Fruit fly (Drosophila melanogaster) whole organism, prepupa: Measurements from ENCODE around the gene PGAP2.

ENCODE experiments used
- CG10631 ChIP-seq: fragments of 200-800 bp; sonication (Bioruptor generic); optimal IDR thresholded peaks from 2 replicates; lab custom pipeline; 2016; ENCODE audit warnings: missing biosample characterization, missing genetic modification characterization
- CG10669 ChIP-seq: fragments of 200-800 bp; sonication (Bioruptor generic); optimal IDR thresholded peaks from 3 replicates; lab custom pipeline; 2018; ENCODE audit warnings: missing biosample characterization, mild to moderate bottlenecking, missing genetic modification characterization, moderate library complexity
- CG11294 ChIP-seq: fragments of 200-800 bp; sonication (Bioruptor generic); IDR thresholded peaks from 2 replicates; pipeline ENCODE4 v1.3.6; 2022; ENCODE audit warnings: missing biosample characterization, missing genetic modification characterization
- CG11902 ChIP-seq: fragments of 200-800 bp; sonication (Bioruptor generic); optimal IDR thresholded peaks from 3 replicates; lab custom pipeline; 2016; ENCODE audit warnings: missing biosample characterization, missing genetic modification characterization
- CG15336 ChIP-seq: fragments of 200-800 bp; sonication (Bioruptor generic); IDR thresholded peaks from 2 replicates; pipeline ENCODE4 v1.3.6; 2022; ENCODE audit warnings: missing biosample characterization, missing genetic modification characterization
- CG1621 ChIP-seq: fragments of 200-800 bp; sonication (Bioruptor generic); optimal IDR thresholded peaks from 3 replicates; lab custom pipeline; 2018; ENCODE audit warnings: missing biosample characterization, mild to moderate bottlenecking, missing genetic modification characterization
- CG16779 ChIP-seq: fragments of 200-800 bp; sonication (Bioruptor generic); optimal IDR thresholded peaks from 3 replicates; lab custom pipeline; 2017; ENCODE audit warnings: missing biosample characterization, mild to moderate bottlenecking, missing genetic modification characterization
- CG3032 ChIP-seq: fragments of 200-800 bp; optimal IDR thresholded peaks from 2 replicates; lab custom pipeline; 2019; ENCODE audit warnings: missing biosample characterization, mild to moderate bottlenecking, missing genetic modification characterization, moderate library complexity
- CG31627 ChIP-seq: fragments of 200-800 bp; sonication (Bioruptor generic); optimal IDR thresholded peaks from 3 replicates; lab custom pipeline; 2016; ENCODE audit warnings: missing biosample characterization, missing genetic modification characterization
- CG3919 ChIP-seq: fragments of 200-800 bp; sonication (Bioruptor generic); optimal IDR thresholded peaks from 3 replicates; lab custom pipeline; 2016; ENCODE audit warnings: missing biosample characterization, missing genetic modification characterization
- CG4318 ChIP-seq: fragments of 200-800 bp; sonication (Bioruptor generic); optimal IDR thresholded peaks from 3 replicates; lab custom pipeline; 2017; ENCODE audit warnings: missing biosample characterization, mild to moderate bottlenecking, missing genetic modification characterization
- CG6276 ChIP-seq: fragments of 200-800 bp; sonication (Bioruptor generic); optimal IDR thresholded peaks from 2 replicates; lab custom pipeline; 2017; ENCODE audit warnings: missing biosample characterization, mild to moderate bottlenecking, missing genetic modification characterization
- CG6792 ChIP-seq: fragments of 200-800 bp; sonication (Bioruptor generic); optimal IDR thresholded peaks from 3 replicates; lab custom pipeline; 2016; ENCODE audit warnings: missing biosample characterization, missing genetic modification characterization
- CG6854 ChIP-seq: fragments of 200-800 bp; sonication (Bioruptor generic); optimal IDR thresholded peaks from 2 replicates; lab custom pipeline; 2017; ENCODE audit warnings: missing biosample characterization, mild to moderate bottlenecking, missing genetic modification characterization
- CG7368 ChIP-seq: fragments of 200-800 bp; sonication (Bioruptor generic); optimal IDR thresholded peaks from 3 replicates; lab custom pipeline; 2016; ENCODE audit warnings: missing biosample characterization, missing genetic modification characterization
- CG8119 ChIP-seq: fragments of 200-800 bp; sonication (Bioruptor generic); IDR thresholded peaks from 3 replicates; pipeline ENCODE4 v1.3.6; 2022; ENCODE audit warnings: missing biosample characterization, missing genetic modification characterization
- CG8319 ChIP-seq: fragments of 200-800 bp; sonication (Bioruptor generic); optimal IDR thresholded peaks from 3 replicates; lab custom pipeline; 2016; ENCODE audit warnings: missing biosample characterization, missing genetic modification characterization
- CG9139 ChIP-seq: fragments of 200-800 bp; sonication (Bioruptor generic); optimal IDR thresholded peaks from 3 replicates; lab custom pipeline; 2017; ENCODE audit warnings: missing biosample characterization, mild to moderate bottlenecking, missing genetic modification characterization
- Eip75B ChIP-seq: fragments of 200-800 bp; sonication (Bioruptor generic); optimal IDR thresholded peaks from 3 replicates; lab custom pipeline; 2016; ENCODE audit warnings: missing biosample characterization, missing genetic modification characterization
- Eip78C ChIP-seq: fragments of 200-800 bp; sonication (Bioruptor generic); peaks from one replicate; lab custom pipeline; 2016; ENCODE audit warnings: missing biosample characterization, missing genetic modification characterization
- Eip93F ChIP-seq: fragments of 200-800 bp; sonication (Bioruptor generic); optimal IDR thresholded peaks from 2 replicates; lab custom pipeline; 2016; ENCODE audit warnings: missing biosample characterization, mild to moderate bottlenecking, missing genetic modification characterization
- Ets21C ChIP-seq: fragments of 200-800 bp; sonication (Bioruptor generic); optimal IDR thresholded peaks from 3 replicates; lab custom pipeline; 2016; ENCODE audit warnings: missing biosample characterization, missing genetic modification characterization
- Ets96B ChIP-seq: fragments of 200-800 bp; optimal IDR thresholded peaks from 2 replicates; lab custom pipeline; 2019; ENCODE audit warnings: missing biosample characterization, mild to moderate bottlenecking, missing genetic modification characterization, moderate library complexity
- Gug ChIP-seq: fragments of 200-800 bp; sonication (Bioruptor generic); IDR thresholded peaks from 2 replicates; pipeline ENCODE4 v1.3.6; 2022; ENCODE audit warnings: missing biosample characterization, missing genetic modification characterization
- Hr38 ChIP-seq: sonication (Bioruptor generic); optimal IDR thresholded peaks from 2 replicates; lab custom pipeline; 2016; ENCODE audit warnings: missing biosample characterization, missing genetic modification characterization
- Met ChIP-seq: fragments of 200-800 bp; sonication (Bioruptor generic); optimal IDR thresholded peaks from 3 replicates; lab custom pipeline; 2016; ENCODE audit warnings: missing biosample characterization, missing genetic modification characterization
- OdsH ChIP-seq: fragments of 200-800 bp; sonication (Bioruptor generic); optimal IDR thresholded peaks from 3 replicates; lab custom pipeline; 2016; ENCODE audit warnings: missing biosample characterization, missing genetic modification characterization
- Sox102F ChIP-seq: fragments of 200-800 bp; sonication (Bioruptor generic); optimal IDR thresholded peaks from 2 replicates; lab custom pipeline; 2016; ENCODE audit warnings: missing biosample characterization, mild to moderate bottlenecking, missing genetic modification characterization
- Sox14 ChIP-seq: fragments of 200-800 bp; sonication (Bioruptor generic); optimal IDR thresholded peaks from 3 replicates; lab custom pipeline; 2016; ENCODE audit warnings: missing biosample characterization, missing genetic modification characterization
- achi ChIP-seq: fragments of 200-800 bp; sonication (Bioruptor generic); optimal IDR thresholded peaks from 3 replicates; lab custom pipeline; 2016; ENCODE audit warnings: missing biosample characterization, missing genetic modification characterization
- acj6 ChIP-seq: fragments of 200-800 bp; sonication (Bioruptor generic); optimal IDR thresholded peaks from 3 replicates; lab custom pipeline; 2016; ENCODE audit warnings: missing biosample characterization, missing genetic modification characterization
- dac ChIP-seq: fragments of 200-800 bp; sonication (Bioruptor generic); optimal IDR thresholded peaks from 2 replicates; lab custom pipeline; 2017; ENCODE audit warnings: missing biosample characterization, mild to moderate bottlenecking, missing genetic modification characterization
- dsx ChIP-seq: fragments of 200-800 bp; optimal IDR thresholded peaks from 3 replicates; lab custom pipeline; 2019; ENCODE audit warnings: missing biosample characterization, mild to moderate bottlenecking, missing genetic modification characterization, moderate library complexity; ENCODE audit not compliant: poor library complexity, severe bottlenecking
- eg ChIP-seq: fragments of 200-800 bp; sonication (Bioruptor generic); IDR thresholded peaks from 3 replicates; pipeline ENCODE4 v1.3.6; 2022; ENCODE audit warnings: missing biosample characterization, missing genetic modification characterization
- esn ChIP-seq: fragments of 200-800 bp; sonication (Bioruptor generic); optimal IDR thresholded peaks from 2 replicates; lab custom pipeline; 2016; ENCODE audit warnings: missing biosample characterization, mild to moderate bottlenecking, missing genetic modification characterization, moderate library complexity
- fd59A ChIP-seq: fragments of 200-800 bp; sonication (Bioruptor generic); optimal IDR thresholded peaks from 2 replicates; lab custom pipeline; 2017; ENCODE audit warnings: missing biosample characterization, mild to moderate bottlenecking, missing genetic modification characterization, missing genetic modification reagents
- pdm3 ChIP-seq: fragments of 200-800 bp; sonication (Bioruptor generic); optimal IDR thresholded peaks from 3 replicates; lab custom pipeline; 2016; ENCODE audit warnings: missing biosample characterization, missing genetic modification characterization
- salr ChIP-seq, 2 experiments: fragments of 200-800 bp; sonication (Bioruptor generic); optimal IDR thresholded peaks; 3 replicates each; lab custom pipeline; 2016 to 2018; ENCODE audit warnings: missing biosample characterization in 2 of 2, missing genetic modification characterization in 2 of 2, mild to moderate bottlenecking in 1 of 2
- spab ChIP-seq: fragments of 200-800 bp; sonication (Bioruptor generic); optimal IDR thresholded peaks from 2 replicates; lab custom pipeline; 2017; ENCODE audit warnings: missing biosample characterization, mild to moderate bottlenecking, missing genetic modification characterization, missing genetic modification reagents
- svp ChIP-seq: fragments of 200-800 bp; sonication (Bioruptor generic); peaks from one replicate; lab custom pipeline; 2016; ENCODE audit warnings: missing biosample characterization, missing genetic modification characterization
- vri ChIP-seq: fragments of 200-800 bp; sonication (Bioruptor generic); optimal IDR thresholded peaks from 3 replicates; lab custom pipeline; 2016; ENCODE audit warnings: missing biosample characterization, mild to moderate bottlenecking, missing genetic modification characterization

PGAP2 gene

DNA sequence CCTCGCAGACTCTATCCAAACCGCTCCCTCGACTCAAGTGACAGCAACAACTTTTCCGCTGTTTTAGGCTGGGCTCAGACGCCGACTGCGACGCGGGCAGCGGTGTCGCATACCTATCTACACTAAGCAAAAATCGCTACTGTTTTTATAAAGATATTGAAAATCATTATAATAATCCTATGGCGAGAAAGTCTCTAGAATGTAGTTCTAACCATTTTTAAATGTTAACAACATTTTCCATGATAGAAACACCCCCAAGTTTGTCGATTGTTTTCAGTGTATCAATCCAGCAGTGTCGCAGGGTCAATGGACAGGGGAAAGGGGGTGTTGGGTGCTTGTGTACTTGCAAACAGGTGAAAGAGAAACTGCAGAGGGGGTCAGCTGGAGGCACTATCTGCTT, 46.5 kb upstream of the PGAP2 start (continued):
- TF ChIP-seq CG8319 (GFP tag; lab: Kevin White, UChicago) (peak; percentile 97), eg (GFP tag; lab: Robert Waterston, UW) (peak; percentile 98), dac (GFP tag; lab: Kevin White, UChicago) (peak; percentile 89), dsx (peak; percentile 92), Ets21C (GFP tag; lab: Kevin White, UChicago) (peak; percentile 94), salr (GFP tag; optimal IDR thresholded peaks at IDR 0.05; lab: Kevin White, UChicago) (peak; percentile 93 to 95), CG1621 (tag; lab: Kevin White, UChicago) (peak; percentile 94), Gug (GFP tag; lab: Robert Waterston, UW) (peak; percentile 94), CG11902 (GFP tag; lab: Kevin White, UChicago) (peak; percentile 97), CG4318 (GFP tag; lab: Kevin White, UChicago) (peak; percentile 95), CG3919 (GFP tag; lab: Kevin White, UChicago) (peak; percentile 99), CG6276 (GFP tag; lab: Kevin White, UChicago) (peak; percentile 95), spab (peak; percentile 93), CG9139 (GFP tag; lab: Kevin White, UChicago) (peak; percentile 88), Ets96B (peak; percentile 93), Hr38 (GFP tag; lab: Kevin White, UChicago) (peak; percentile 72), Met (GFP tag; lab: Kevin White, UChicago) (peak; percentile 98), CG15336 (GFP tag; lab: Robert Waterston, UW) (peak; percentile 98), CG6854 (GFP tag; lab: Kevin White, UChicago) (peak; percentile 88), achi (GFP tag; lab: Kevin White, UChicago) (peak; percentile 97), CG11294 (GFP tag; lab: Robert Waterston, UW) (peak; percentile 94), CG7368 (GFP tag; lab: Kevin White, UChicago) (peak; percentile 94), CG10669 (peak; percentile 93), CG3032 (peak; percentile 95), fd59A (GFP tag; lab: Kevin White, UChicago) (peak; percentile 92)

DNA sequence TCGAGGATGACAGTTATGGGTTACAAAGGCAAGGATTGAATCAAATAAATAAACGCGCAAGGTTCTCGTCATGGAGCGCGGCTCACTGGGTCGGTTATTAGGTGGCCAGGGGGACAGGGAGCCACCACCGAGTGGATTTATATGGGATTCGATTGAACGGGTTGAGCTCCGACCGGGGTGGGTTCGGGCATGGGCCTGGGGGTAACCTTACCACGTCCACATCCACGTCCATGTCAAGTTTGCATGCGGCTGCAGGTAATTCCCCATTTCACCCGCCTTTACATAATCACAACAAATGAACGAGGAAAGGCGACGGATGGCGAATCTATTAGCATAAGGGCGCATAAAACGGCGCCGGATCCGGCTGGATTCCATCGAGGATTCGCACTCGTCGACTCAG, 40.6 kb upstream of the PGAP2 start, which contains the start of gene CG13950:
Gene CG13950, plus strand, starts transcription at position 301 of the 400 bp plus-strand sequence.
- TF ChIP-seq dac (GFP tag; lab: Kevin White, UChicago) (no peak), Eip93F (no peak)

DNA sequence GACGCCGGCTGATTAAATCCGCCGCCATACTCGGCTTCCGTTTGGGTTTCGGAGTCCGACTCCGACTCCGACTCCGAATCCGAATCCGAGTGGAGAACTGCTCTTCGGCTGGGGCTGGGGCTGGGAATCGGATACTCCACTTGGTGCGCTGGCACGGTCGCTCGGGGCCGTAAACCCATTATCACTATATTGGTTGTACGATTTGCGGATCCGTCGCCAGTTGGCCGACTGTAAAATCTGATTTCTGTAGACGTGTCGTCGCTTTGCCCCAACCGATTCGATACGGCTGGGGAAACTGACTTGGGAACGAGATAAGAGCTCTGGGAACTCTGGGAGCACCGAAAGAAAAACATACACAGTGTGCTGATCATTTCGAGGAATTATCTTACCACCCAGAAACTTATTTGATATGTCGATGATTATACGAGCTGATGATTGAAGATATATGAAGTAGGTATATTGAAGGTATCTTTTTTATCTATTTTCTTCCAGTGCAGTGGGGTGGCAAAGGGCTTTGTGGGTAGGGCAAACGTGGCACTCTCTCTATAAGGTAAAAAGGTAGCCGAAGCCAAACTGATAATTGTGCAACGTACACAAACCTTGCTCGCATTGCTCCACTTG, 38.7 kb upstream of the PGAP2 start:
- TF ChIP-seq Sox102F (GFP tag; lab: Kevin White, UChicago): peak; percentile 29
- TF ChIP-seq Ets96B: no peak
- TF ChIP-seq Sox14 (GFP tag; lab: Kevin White, UChicago): peak; percentile 24
- TF ChIP-seq CG31627 (GFP tag; lab: Kevin White, UChicago): peak; percentile 43
- TF ChIP-seq CG6792: peak; percentile 40
- TF ChIP-seq svp (GFP tag; lab: Kevin White, UChicago): peak; percentile 60
- no peak for TF ChIP-seq CG8119 (GFP tag; lab: Robert Waterston, UW)
- TF ChIP-seq esn (GFP tag; lab: Kevin White, UChicago): peak; percentile 57
- TF ChIP-seq OdsH (GFP tag; lab: Kevin White, UChicago): peak; percentile 56
- TF ChIP-seq CG15336 (GFP tag; lab: Robert Waterston, UW): no peak
- 0 out of 3 replicates have a peak, but pooled peaks have one; percentile 34 for TF ChIP-seq eg (GFP tag; lab: Robert Waterston, UW)
- TF ChIP-seq Eip75B (GFP tag; lab: Kevin White, UChicago): peak; percentile 39
- TF ChIP-seq CG4318 (GFP tag; lab: Kevin White, UChicago): no peak
- no peak for TF ChIP-seq fd59A (GFP tag; lab: Kevin White, UChicago)
- TF ChIP-seq Hr38 (GFP tag; lab: Kevin White, UChicago): no peak
- TF ChIP-seq dac (GFP tag; lab: Kevin White, UChicago): no peak
- TF ChIP-seq acj6 (GFP tag; lab: Kevin White, UChicago): no peak
- peak; percentile 38 for TF ChIP-seq Eip78C (GFP tag; lab: Kevin White, UChicago)
- TF ChIP-seq CG7368 (GFP tag; lab: Kevin White, UChicago): peak; percentile 14
- peak; percentile 45 for TF ChIP-seq vri
- TF ChIP-seq CG10631: peak; percentile 13
- peak; percentile 39 for TF ChIP-seq pdm3 (GFP tag; lab: Kevin White, UChicago)
- TF ChIP-seq Met (GFP tag; lab: Kevin White, UChicago): peak; percentile 7
- TF ChIP-seq CG16779 (tag; lab: Kevin White, UChicago): peak; percentile 8
- peak; percentile 11 for TF ChIP-seq CG3919 (GFP tag; lab: Kevin White, UChicago)
